Worm (Caenorhabditis elegans): ENCODE data around the gene K02E7.12.

- TF ChIP-seq fos-1 (tag; optimal IDR thresholded peaks at IDR 0.05) = no peak
- TF ChIP-seq lsy-2 (tag; optimal IDR thresholded peaks at IDR 0.05) = no peak
- TF ChIP-seq nhr-11 (tag; optimal IDR thresholded peaks at IDR 0.05) = no peak
- TF ChIP-seq ZK546.5 (tag; optimal IDR thresholded peaks at IDR 0.05) = no peak
- no peak for TF ChIP-seq blmp-1 (tag; optimal IDR thresholded peaks at IDR 0.05; ENCODE audit: insufficient read depth)
- no peak for TF ChIP-seq unc-62 (GFP tag; optimal IDR thresholded peaks at IDR 0.05)
- no peak for TF ChIP-seq R02D3.7 (tag; optimal IDR thresholded peaks at IDR 0.05)
- no peak for TF ChIP-seq snpc-4 (tag; optimal IDR thresholded peaks at IDR 0.05)
- no peak for TF ChIP-seq unc-55 (GFP tag; optimal IDR thresholded peaks at IDR 0.05)
- no peak for TF ChIP-seq aly-2 (tag; optimal IDR thresholded peaks at IDR 0.05)
- no peak for TF ChIP-seq ztf-11 (tag; optimal IDR thresholded peaks at IDR 0.05)
Observed at ce11 chrII:1085546-1085945, 14.6 kb downstream of the K02E7.12 start.

Measured in whole organism, L2 larva.